Worm (Caenorhabditis elegans): ENCODE results near the gene scav-3.
A peak's percentile ranks its signal among the peaks of the same experiment; 100 is the strongest.

scav-3 gene

DNA sequence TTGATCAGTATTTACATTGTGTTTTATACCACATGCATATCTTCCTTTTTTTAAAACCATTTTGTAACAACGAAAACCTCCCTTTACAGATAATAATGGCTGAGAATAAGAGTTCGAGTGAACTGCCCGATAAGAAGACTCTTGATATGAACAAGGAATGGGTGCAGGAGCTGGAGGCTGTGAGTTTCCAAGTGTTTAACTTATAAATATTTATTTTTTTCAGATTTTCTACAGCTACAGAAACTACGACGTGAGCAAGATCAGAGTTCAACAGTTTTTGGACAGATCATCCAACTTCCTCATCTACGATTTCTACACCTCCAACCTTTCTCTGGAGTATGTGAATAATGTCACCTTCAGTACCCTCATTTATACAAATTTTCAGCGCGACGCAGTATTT, 39.8 kb upstream of the scav-3 start, which contains the start of gene herd-1 (continued):
- TF ChIP-seq unc-62 (GFP tag; optimal IDR thresholded peaks at IDR 0.05) = no peak
- no peak for TF ChIP-seq ztf-25 (GFP tag; IDR thresholded peaks at IDR 0.05)
- 0 out of 2 replicates have a peak, but pooled peaks have one; percentile 43 for TF ChIP-seq ceh-100 (GFP tag; IDR thresholded peaks at IDR 0.05)
- TF ChIP-seq hlh-26 (GFP tag; conservative IDR thresholded peaks at IDR 0.05) = no peak
- TF ChIP-seq ekl-4 (GFP tag; IDR thresholded peaks at IDR 0.05) = peak; percentile 65; the same call in 1 of the 2 replicates
- no peak for TF ChIP-seq Y53F4B.3 (GFP tag; IDR thresholded peaks at IDR 0.05)
- no peak for TF ChIP-seq chd-7 (tag; optimal IDR thresholded peaks at IDR 0.05)
- TF ChIP-seq K11D2.4 (GFP tag; IDR thresholded peaks at IDR 0.05) = no peak
- peak; percentile 65 for TF ChIP-seq mxl-1 (tag; optimal IDR thresholded peaks at IDR 0.05)
- TF ChIP-seq pbrm-1 (GFP tag; IDR thresholded peaks at IDR 0.05) = peak; percentile 56; the same call in 1 of the 2 replicates
- peak; percentile 34 for TF ChIP-seq tbp1 (GFP tag; optimal IDR thresholded peaks at IDR 0.05)
- TF ChIP-seq Y53G8AR.9 (GFP tag; conservative IDR thresholded peaks at IDR 0.05) = 0 out of 2 replicates have a peak, but pooled peaks have one; percentile 49
- TF ChIP-seq nhr-27 (tag; optimal IDR thresholded peaks at IDR 0.05) = no peak
- no peak for TF ChIP-seq tlf-1 (GFP tag; optimal IDR thresholded peaks at IDR 0.05)
- no peak for TF ChIP-seq T07F8.4 (tag; optimal IDR thresholded peaks at IDR 0.05)
- peak; percentile 69 for TF ChIP-seq F49E8.2 (tag; optimal IDR thresholded peaks at IDR 0.05; ENCODE audit: insufficient read depth)
- TF ChIP-seq T26A5.8 (tag; optimal IDR thresholded peaks at IDR 0.05) = no peak
- TF ChIP-seq die-1 (tag; optimal IDR thresholded peaks at IDR 0.05) = peak; percentile 41
- TF ChIP-seq Y56A3A.18 (GFP tag; IDR thresholded peaks at IDR 0.05) = no peak
- TF ChIP-seq gei-17 (GFP tag; optimal IDR thresholded peaks at IDR 0.05) = no peak
- no peak for TF ChIP-seq K12H6.12 (tag; optimal IDR thresholded peaks at IDR 0.05)
- no peak for TF ChIP-seq F55B11.4 (tag; optimal IDR thresholded peaks at IDR 0.05; ENCODE audit: borderline replicate concordance, insufficient read depth)
- TF ChIP-seq let-607 (tag; optimal IDR thresholded peaks at IDR 0.05) = no peak
- no peak for TF ChIP-seq lsy-27 (tag; optimal IDR thresholded peaks at IDR 0.05; ENCODE audit: borderline replicate concordance, insufficient read depth)
- no peak for TF ChIP-seq sptf-2 (GFP tag; optimal IDR thresholded peaks at IDR 0.05)
- no peak for TF ChIP-seq let-526 (GFP tag; IDR thresholded peaks at IDR 0.05)
- TF ChIP-seq F22D6.2 (tag; optimal IDR thresholded peaks at IDR 0.05) = no peak
- peak; percentile 2 for TF ChIP-seq hrde-1 (tag; optimal IDR thresholded peaks at IDR 0.05; ENCODE audit: borderline replicate concordance)
- no peak for TF ChIP-seq tbx-9 (tag; optimal IDR thresholded peaks at IDR 0.05; ENCODE audit: borderline replicate concordance)
- 0 out of 2 replicates have a peak, but pooled peaks have one; percentile 48 for TF ChIP-seq egl-44 (GFP tag; IDR thresholded peaks at IDR 0.05)
- TF ChIP-seq ztf-26 (tag; optimal IDR thresholded peaks at IDR 0.05) = no peak
- TF ChIP-seq lin-40 (tag; optimal IDR thresholded peaks at IDR 0.05) = no peak
- TF ChIP-seq dpff-1 (tag; optimal IDR thresholded peaks at IDR 0.05) = no peak
- TF ChIP-seq bed-2 (GFP tag; IDR thresholded peaks at IDR 0.05) = no peak
- TF ChIP-seq ceh-91 (GFP tag; IDR thresholded peaks at IDR 0.05) = no peak
- TF ChIP-seq lin-26 (GFP tag; IDR thresholded peaks at IDR 0.05) = peak; percentile 50; the same call in 1 of the 2 replicates
- TF ChIP-seq aptf-2 (GFP tag; conservative IDR thresholded peaks at IDR 0.05) = no peak
- no peak for TF ChIP-seq sea-2 (GFP tag; IDR thresholded peaks at IDR 0.05)
- TF ChIP-seq ztf-18 (tag; optimal IDR thresholded peaks at IDR 0.05) = peak; percentile 20

DNA sequence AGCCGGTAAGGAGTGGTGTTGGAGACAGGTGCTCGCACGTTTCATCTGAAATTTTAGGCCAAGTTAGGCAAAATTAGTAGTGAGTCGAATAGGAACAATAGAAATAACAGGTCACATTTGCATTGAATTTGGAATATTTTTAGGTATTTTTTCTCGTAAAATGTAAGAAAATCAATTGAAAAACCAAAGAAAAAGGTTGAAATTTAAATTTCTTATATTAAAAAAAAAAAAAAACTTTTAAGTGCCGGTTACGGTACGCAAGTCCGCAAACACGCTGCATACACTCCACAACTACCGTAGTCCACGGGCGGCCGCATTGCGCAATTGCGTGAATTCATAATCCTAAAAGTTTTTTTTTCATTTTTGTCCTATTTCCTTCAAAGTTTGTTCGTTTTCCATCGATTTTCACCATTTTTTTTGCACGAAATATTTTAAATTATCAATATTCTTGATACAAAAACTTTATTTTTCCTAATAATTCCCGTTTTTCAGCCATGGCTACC, 39.0 kb upstream of the scav-3 start, which contains the start of the genes Y111B2A.1 and Y111B2A.2:
Gene Y111B2A.1, minus strand, starts transcription at position 51 of the 503 bp plus-strand sequence.
Gene Y111B2A.2, plus strand, starts transcription at position 493 of the 503 bp plus-strand sequence.
- peak; percentile 98 for TF ChIP-seq lsl-1 (GFP tag; optimal IDR thresholded peaks at IDR 0.05)
- TF ChIP-seq hmg-1.2 (GFP tag; IDR thresholded peaks at IDR 0.05) = peak; percentile 20; the same call in 1 of the 2 replicates
- TF ChIP-seq B0019.2 (GFP tag; conservative IDR thresholded peaks at IDR 0.05) = peak; percentile 71
- no peak for TF ChIP-seq F23B12.7 (tag; optimal IDR thresholded peaks at IDR 0.05; ENCODE audit: insufficient read depth)
- TF ChIP-seq snpc-3.4 (tag; optimal IDR thresholded peaks at IDR 0.05) = peak; percentile 51
- TF ChIP-seq snpc-4 (GFP tag; optimal IDR thresholded peaks at IDR 0.05) = no peak
- TF ChIP-seq snpc-4 (tag; optimal IDR thresholded peaks at IDR 0.05) = peak in 1 of 4 experiments; percentile 24
- no peak for TF ChIP-seq B0035.1 (tag; optimal IDR thresholded peaks at IDR 0.05)
- TF ChIP-seq egl-18 (GFP tag; IDR thresholded peaks at IDR 0.05) = no peak
- TF ChIP-seq snpc-1.3 (tag; optimal IDR thresholded peaks at IDR 0.05; ENCODE audit: insufficient read depth) = peak; percentile 79
